Fruit fly (Drosophila melanogaster) whole organism, embryonic: ENCODE results near the gene CG15446.
A peak's percentile ranks its signal among the peaks of the same experiment; 100 is the strongest.

Source experiments
- Bdp1 ChIP-seq: fragments of 200-800 bp; sonication (Bioruptor generic); optimal IDR thresholded peaks from 3 replicates; lab custom pipeline; 2016; ENCODE audit warnings: missing biosample characterization, missing genetic modification characterization
- CG12769 ChIP-seq: fragments of 200-800 bp; sonication (Bioruptor generic); optimal IDR thresholded peaks from 2 replicates; lab custom pipeline; 2019; ENCODE audit warnings: missing biosample characterization, mild to moderate bottlenecking, missing genetic modification characterization, moderate library complexity
- CG13624 ChIP-seq: fragments of 200-800 bp; sonication (Bioruptor generic); optimal IDR thresholded peaks from 2 replicates; lab custom pipeline; 2016; ENCODE audit warnings: missing biosample characterization, missing genetic modification characterization
- CG14014 ChIP-seq: fragments of 200-800 bp; sonication (Bioruptor generic); IDR thresholded peaks from 2 replicates; pipeline ENCODE4 v1.3.6; 2022; ENCODE audit warnings: missing biosample characterization, missing genetic modification characterization
- CG14667 ChIP-seq: fragments of 200-800 bp; sonication (Bioruptor generic); IDR thresholded peaks from 2 replicates; pipeline ENCODE4 v1.3.6; 2022; ENCODE audit warnings: missing biosample characterization, missing genetic modification characterization
- CG14710 ChIP-seq: fragments of 200-800 bp; sonication (Bioruptor generic); optimal IDR thresholded peaks from 3 replicates; lab custom pipeline; 2019; ENCODE audit warnings: missing biosample characterization, mild to moderate bottlenecking, missing genetic modification characterization, moderate library complexity
- CG14860 ChIP-seq: fragments of 200-800 bp; sonication (Bioruptor generic); IDR thresholded peaks from 3 replicates; pipeline ENCODE4 v1.3.6; 2022; ENCODE audit warnings: missing biosample characterization, missing genetic modification characterization; ENCODE audit not compliant: partially characterized antibody
- CG16863 ChIP-seq: fragments of 200-800 bp; sonication (Bioruptor generic); optimal IDR thresholded peaks from 3 replicates; lab custom pipeline; 2016; ENCODE audit warnings: missing biosample characterization, missing genetic modification characterization
- CG2129 ChIP-seq: fragments of 200-800 bp; sonication (Bioruptor generic); IDR thresholded peaks from 2 replicates; pipeline ENCODE4 v1.3.6; 2022; ENCODE audit warnings: missing biosample characterization, missing genetic modification characterization; ENCODE audit not compliant: partially characterized antibody
- CG30020 ChIP-seq: fragments of 200-800 bp; optimal IDR thresholded peaks from 2 replicates; lab custom pipeline; 2019; ENCODE audit warnings: missing biosample characterization, mild to moderate bottlenecking, missing genetic modification characterization, moderate library complexity
- CG30431 ChIP-seq: fragments of 200-800 bp; sonication (Bioruptor generic); optimal IDR thresholded peaks from 2 replicates; lab custom pipeline; 2017; ENCODE audit warnings: missing biosample characterization, missing genetic modification characterization
- CG31441 ChIP-seq: fragments of 200-800 bp; sonication (Bioruptor generic); IDR thresholded peaks from 2 replicates; pipeline ENCODE4 v1.3.6; 2022; ENCODE audit warnings: missing biosample characterization, missing genetic modification characterization
- CG3407 ChIP-seq: fragments of 200-800 bp; sonication (Bioruptor generic); optimal IDR thresholded peaks from 2 replicates; lab custom pipeline; 2018; ENCODE audit warnings: missing biosample characterization, mild to moderate bottlenecking, missing genetic modification characterization
- CG4282 ChIP-seq: fragments of 200-800 bp; sonication (Bioruptor generic); optimal IDR thresholded peaks from 2 replicates; lab custom pipeline; 2016; ENCODE audit warnings: missing biosample characterization, missing genetic modification characterization
- CG4707 ChIP-seq: fragments of 200-800 bp; sonication (Bioruptor generic); optimal IDR thresholded peaks from 2 replicates; lab custom pipeline; 2018; ENCODE audit warnings: missing biosample characterization, mild to moderate bottlenecking, missing genetic modification characterization, moderate library complexity
- CG6765 ChIP-seq: fragments of 200-800 bp; sonication (Bioruptor generic); optimal IDR thresholded peaks from 3 replicates; lab custom pipeline; 2017; ENCODE audit warnings: missing biosample characterization, mild to moderate bottlenecking, missing genetic modification characterization
- CG7357 ChIP-seq: fragments of 200-800 bp; sonication (Bioruptor generic); IDR thresholded peaks from 3 replicates; pipeline ENCODE4 v1.3.6; 2022; ENCODE audit warnings: missing biosample characterization, missing genetic modification characterization
- CG7745 ChIP-seq: fragments of 200-800 bp; sonication (Bioruptor generic); optimal IDR thresholded peaks from 2 replicates; lab custom pipeline; 2018; ENCODE audit warnings: missing biosample characterization, mild to moderate bottlenecking, missing genetic modification characterization, moderate library complexity
- CG8765 ChIP-seq: fragments of 200-800 bp; sonication (Bioruptor generic); IDR thresholded peaks from 2 replicates; pipeline ENCODE4 v1.3.6; 2022; ENCODE audit warnings: missing biosample characterization, missing genetic modification characterization
- CHES-1-like ChIP-seq: fragments of 200-800 bp; sonication (Bioruptor generic); optimal IDR thresholded peaks from 2 replicates; lab custom pipeline; 2016; ENCODE audit warnings: missing biosample characterization, missing genetic modification characterization
- Dp ChIP-seq: fragments of 200-800 bp; sonication (Bioruptor generic); optimal IDR thresholded peaks from 2 replicates; lab custom pipeline; 2018; ENCODE audit warnings: missing biosample characterization, mild to moderate bottlenecking, missing genetic modification characterization, moderate library complexity
- HLH3B ChIP-seq: fragments of 200-800 bp; sonication (Bioruptor generic); IDR thresholded peaks from 2 replicates; pipeline ENCODE4 v1.3.6; 2022; ENCODE audit warnings: missing biosample characterization, missing genetic modification characterization
- HLHmδ ChIP-seq: fragments of 200-800 bp; sonication (Bioruptor generic); optimal IDR thresholded peaks from 2 replicates; lab custom pipeline; 2018; ENCODE audit warnings: missing biosample characterization, mild to moderate bottlenecking, missing genetic modification characterization, moderate library complexity
- Hmr ChIP-seq: fragments of 200-800 bp; sonication (Bioruptor generic); optimal IDR thresholded peaks from 3 replicates; lab custom pipeline; 2017; ENCODE audit warnings: mild to moderate bottlenecking, missing biosample characterization, missing genetic modification reagents, missing genetic modification characterization
- NK7.1 ChIP-seq: fragments of 200-800 bp; sonication (Bioruptor generic); optimal IDR thresholded peaks from 3 replicates; lab custom pipeline; 2016; ENCODE audit warnings: missing biosample characterization, missing genetic modification characterization
- Opbp ChIP-seq: fragments of 200-800 bp; sonication (Bioruptor generic); IDR thresholded peaks from 3 replicates; pipeline ENCODE4 v1.3.6; 2022; ENCODE audit warnings: missing biosample characterization, missing genetic modification characterization; ENCODE audit not compliant: partially characterized antibody
- Ravus ChIP-seq: fragments of 200-800 bp; sonication (Bioruptor generic); IDR thresholded peaks from 2 replicates; pipeline ENCODE4 v1.3.6; 2022; ENCODE audit warnings: missing biosample characterization, missing genetic modification characterization
- Side ChIP-seq: fragments of 200-800 bp; sonication (Bioruptor generic); optimal IDR thresholded peaks from 2 replicates; lab custom pipeline; 2016; ENCODE audit warnings: missing biosample characterization, missing genetic modification characterization
- Sox102F ChIP-seq: fragments of 200-800 bp; sonication (Bioruptor generic); optimal IDR thresholded peaks from 2 replicates; lab custom pipeline; 2018; ENCODE audit warnings: missing biosample characterization, mild to moderate bottlenecking, missing genetic modification characterization, moderate library complexity
- Sry-δ ChIP-seq: fragments of 200-800 bp; sonication (Bioruptor generic); optimal IDR thresholded peaks from 2 replicates; lab custom pipeline; 2016; ENCODE audit warnings: missing biosample characterization, missing genetic modification characterization
- amos ChIP-seq: fragments of 200-800 bp; sonication (Bioruptor generic); IDR thresholded peaks from 2 replicates; pipeline ENCODE4 v1.3.6; 2022; ENCODE audit warnings: missing biosample characterization, missing genetic modification characterization; ENCODE audit not compliant: partially characterized antibody
- bsh ChIP-seq, 2 experiments: fragments of 200-800 bp; sonication (Bioruptor generic); optimal IDR thresholded peaks; 2 replicates each; lab custom pipeline; 2017 to 2018; ENCODE audit warnings: mild to moderate bottlenecking in 2 of 2, missing biosample characterization in 2 of 2, missing genetic modification characterization in 2 of 2, moderate library complexity in 1 of 2
- cg ChIP-seq: fragments of 200-800 bp; sonication (Bioruptor generic); optimal IDR thresholded peaks from 3 replicates; lab custom pipeline; 2019; ENCODE audit warnings: missing biosample characterization, mild to moderate bottlenecking, missing genetic modification characterization, moderate library complexity
- chinmo ChIP-seq: fragments of 200-800 bp; sonication (Bioruptor generic); IDR thresholded peaks from 4 replicates; pipeline ENCODE4 v1.3.6; 2022; ENCODE audit warnings: missing biosample characterization, missing genetic modification characterization; ENCODE audit not compliant: partially characterized antibody
- chn ChIP-seq: fragments of 200-800 bp; sonication (Bioruptor generic); optimal IDR thresholded peaks from 2 replicates; lab custom pipeline; 2016; ENCODE audit warnings: missing biosample characterization, missing genetic modification characterization
- dan ChIP-seq: fragments of 200-800 bp; sonication (Bioruptor generic); IDR thresholded peaks from 2 replicates; pipeline ENCODE4 v1.3.6; 2022; ENCODE audit warnings: missing biosample characterization, missing genetic modification characterization
- dm ChIP-seq: fragments of 200-800 bp; sonication (Bioruptor generic); optimal IDR thresholded peaks from 3 replicates; lab custom pipeline; 2016; ENCODE audit warnings: missing biosample characterization, missing genetic modification characterization
- dmrt11E ChIP-seq: fragments of 200-800 bp; sonication (Bioruptor generic); optimal IDR thresholded peaks from 3 replicates; lab custom pipeline; 2018; ENCODE audit warnings: missing biosample characterization, mild to moderate bottlenecking, missing genetic modification characterization, moderate library complexity
- eve ChIP-seq, 2 experiments: fragments of >200 bp; optimal IDR thresholded peaks; 2 replicates each; lab custom pipeline; 2017; ENCODE audit warnings: missing biosample characterization in 2 of 2, missing genetic modification characterization in 2 of 2
- fd102C ChIP-seq: fragments of 200-800 bp; sonication (Bioruptor generic); optimal IDR thresholded peaks from 2 replicates; lab custom pipeline; 2018; ENCODE audit warnings: missing biosample characterization, mild to moderate bottlenecking, missing genetic modification characterization, moderate library complexity
- fru ChIP-seq: fragments of >200 bp; optimal IDR thresholded peaks from 2 replicates; lab custom pipeline; 2017
- h ChIP-seq: fragments of >200 bp; optimal IDR thresholded peaks from 2 replicates; lab custom pipeline; 2017
- ken ChIP-seq: fragments of 200-800 bp; sonication (Bioruptor generic); IDR thresholded peaks from 3 replicates; pipeline ENCODE4 v1.3.6; 2022; ENCODE audit warnings: missing biosample characterization, missing genetic modification characterization
- lmd ChIP-seq: fragments of 200-800 bp; sonication (Bioruptor generic); IDR thresholded peaks from 2 replicates; pipeline ENCODE4 v1.3.6; 2022; ENCODE audit warnings: missing biosample characterization, missing genetic modification characterization
- mirr ChIP-seq: fragments of 200-800 bp; sonication (Bioruptor generic); optimal IDR thresholded peaks from 3 replicates; lab custom pipeline; 2018; ENCODE audit warnings: missing biosample characterization, mild to moderate bottlenecking, missing genetic modification characterization
- pita ChIP-seq: fragments of 200-800 bp; sonication (Bioruptor generic); optimal IDR thresholded peaks from 2 replicates; lab custom pipeline; 2017; ENCODE audit warnings: missing biosample characterization, mild to moderate bottlenecking, missing genetic modification characterization
- run ChIP-seq: fragments of 200-800 bp; sonication (Bioruptor generic); optimal IDR thresholded peaks from 3 replicates; lab custom pipeline; 2018; ENCODE audit warnings: missing biosample characterization, mild to moderate bottlenecking, missing genetic modification characterization
- sc ChIP-seq, 3 experiments: fragments of >200 bp in 2 of 3; fragments of 200-800 bp in 1 of 3; sonication (Bioruptor generic) in 1 of 3; optimal IDR thresholded peaks; 2 replicates in 2 of 3; 3 replicates in 1 of 3; lab custom pipeline; 2017; ENCODE audit warnings: mild to moderate bottlenecking in 1 of 3, missing biosample characterization in 1 of 3, missing genetic modification characterization in 1 of 3, missing genetic modification reagents in 1 of 3
- tll ChIP-seq, 2 experiments: fragments of 200-800 bp in 1 of 2; fragments of >200 bp in 1 of 2; sonication (Bioruptor generic) in 1 of 2; optimal IDR thresholded peaks; 2 replicates each; lab custom pipeline; 2017 to 2019; ENCODE audit warnings: missing biosample characterization in 2 of 2, missing genetic modification characterization in 2 of 2, mild to moderate bottlenecking in 1 of 2, moderate library complexity in 1 of 2

CG15446 gene

dm6 chrX:21053099-21053715 is 48.8 kb downstream of the CG15446 start (continued):
- TF ChIP-seq chn (GFP tag; lab: Kevin White, UChicago), result peak; percentile 38
- TF ChIP-seq amos (GFP tag; lab: Robert Waterston, UW), result peak; percentile 87
- TF ChIP-seq CG6765 (GFP tag; lab: Kevin White, UChicago), result peak; percentile 89
- peak; percentile 50 to 64 for TF ChIP-seq bsh (GFP tag; optimal IDR thresholded peaks at IDR 0.05; lab: Kevin White, UChicago)
- TF ChIP-seq Hmr (GFP tag; lab: Kevin White, UChicago), result peak; percentile 92
- no peak for TF ChIP-seq pita (GFP tag; lab: Kevin White, UChicago)
- TF ChIP-seq dm, result peak; percentile 89
- no peak for TF ChIP-seq tll (GFP tag; optimal IDR thresholded peaks at IDR 0.05; lab: Kevin White, UChicago)
- TF ChIP-seq CG8765 (GFP tag; lab: Robert Waterston, UW), result peak; percentile 45
- TF ChIP-seq Dp (GFP tag; lab: Kevin White, UChicago), result peak; percentile 26
- peak; percentile 52 for TF ChIP-seq run
- peak; percentile 29 for TF ChIP-seq CG30020 (tag; lab: Kevin White, UChicago)
- TF ChIP-seq CG7357 (GFP tag; lab: Robert Waterston, UW), result 0 out of 3 replicates have a peak, but pooled peaks have one; percentile 31
- no peak for TF ChIP-seq eve (GFP tag; optimal IDR thresholded peaks at IDR 0.05; lab: Kevin White, UChicago)
- TF ChIP-seq CG31441, result peak; percentile 64
- peak; percentile 34 for TF ChIP-seq CG4282 (GFP tag; lab: Kevin White, UChicago)
- TF ChIP-seq Opbp (GFP tag; lab: Robert Waterston, UW), result peak; percentile 82
- TF ChIP-seq dmrt11E, result peak; percentile 55
- TF ChIP-seq sc (optimal IDR thresholded peaks at IDR 0.05; lab: Kevin White, UChicago), result no peak
- TF ChIP-seq sc (GFP tag; optimal IDR thresholded peaks at IDR 0.05; lab: Kevin White, UChicago), result peak; percentile 18
- peak; percentile 55 for TF ChIP-seq lmd (GFP tag; lab: Robert Waterston, UW)
- TF ChIP-seq CG4707 (GFP tag; lab: Kevin White, UChicago), result peak; percentile 82
- peak; percentile 54; the same call in 1 of the 2 replicates for TF ChIP-seq HLH3B (GFP tag; lab: Robert Waterston, UW)
- TF ChIP-seq CG12769 (tag; lab: Kevin White, UChicago), result peak; percentile 79
- peak; percentile 68 for TF ChIP-seq CG16863
- TF ChIP-seq CG14014 (GFP tag; lab: Robert Waterston, UW), result peak; percentile 77
- no peak for TF ChIP-seq dan (GFP tag; lab: Robert Waterston, UW)
- peak; percentile 74; the same call in 2 of the 3 replicates for TF ChIP-seq ken (GFP tag; lab: Robert Waterston, UW)
- TF ChIP-seq CG14710, result peak; percentile 44
- TF ChIP-seq Bdp1 (GFP tag; lab: Kevin White, UChicago), result peak; percentile 51
- TF ChIP-seq Sry-δ (GFP tag; lab: Kevin White, UChicago), result peak; percentile 96
- TF ChIP-seq CG13624 (GFP tag; lab: Kevin White, UChicago), result peak; percentile 71
- peak; percentile 76 for TF ChIP-seq CHES-1-like (GFP tag; lab: Kevin White, UChicago)
- TF ChIP-seq fd102C (GFP tag; lab: Kevin White, UChicago), result peak; percentile 33
- TF ChIP-seq NK7.1 (GFP tag; lab: Kevin White, UChicago), result peak; percentile 54
- peak; percentile 99 for TF ChIP-seq HLHmδ (GFP tag; lab: Kevin White, UChicago)
- no peak for TF ChIP-seq fru (lab: Kevin White, UChicago)
- TF ChIP-seq mirr (GFP tag; lab: Kevin White, UChicago), result peak; percentile 94
- TF ChIP-seq CG14667 (GFP tag; lab: Robert Waterston, UW), result peak; percentile 22; the same call in 1 of the 2 replicates
- 0 out of 4 replicates have a peak, but pooled peaks have one; percentile 59 for TF ChIP-seq chinmo
- TF ChIP-seq Side, result peak; percentile 86
- no peak for TF ChIP-seq h (lab: Kevin White, UChicago)
- TF ChIP-seq CG30431, result peak; percentile 50
- peak; percentile 44 for TF ChIP-seq CG3407 (GFP tag; lab: Kevin White, UChicago)
- no peak for TF ChIP-seq Sox102F (GFP tag; lab: Kevin White, UChicago)
- TF ChIP-seq CG14860 (GFP tag; lab: Robert Waterston, UW), result peak; percentile 80
- peak; percentile 6 for TF ChIP-seq CG7745 (tag; lab: Kevin White, UChicago)
- TF ChIP-seq CG2129 (GFP tag; lab: Robert Waterston, UW), result peak; percentile 35; the same call in 1 of the 2 replicates
- TF ChIP-seq cg (GFP tag; lab: Kevin White, UChicago), result no peak
- TF ChIP-seq Ravus, result no peak
